Worm (Caenorhabditis elegans) whole organism, dauer: ENCODE measurements around the gene EGAP9.3.

Source experiments
- unc-62 ChIP-seq: sonication (generic microtip); optimal IDR thresholded peaks from 2 replicates; lab custom pipeline; 2017; ENCODE audit warnings: missing biosample characterization, missing genetic modification reagents, missing genetic modification characterization

EGAP9.3 gene

ce11 chrV:6538323-6538722, 41.6 kb downstream of the EGAP9.3 start:
- TF ChIP-seq unc-62 (GFP tag; lab: Kevin White, UChicago), result no peak

- TF ChIP-seq unc-62 (GFP tag; lab: Kevin White, UChicago), result no peak
Observed at ce11 chrV:6533030-6533429, 46.9 kb downstream of the EGAP9.3 start, which contains the start of gene hpo-26. hpo-26 (minus strand) TSS chrV:6533060.
